Worm (Caenorhabditis elegans) whole organism, L2 larva: ENCODE measurements around the gene plp-2.

Source experiments
- C34F6.9 ChIP-seq: fragments of 150-350 bp; optimal IDR thresholded peaks from 2 replicates; lab custom pipeline; 2014; ENCODE audit warnings: missing biosample characterization, missing genetic modification characterization
- F13H6.1 ChIP-seq: sonication (generic microtip); optimal IDR thresholded peaks from 2 replicates; lab custom pipeline; 2016; ENCODE audit warnings: missing genetic modification characterization, missing compliant biosample characterization
- Y55F3AM.14 ChIP-seq: fragments of 200-800 bp; sonication (Bioruptor generic); optimal IDR thresholded peaks from 2 replicates; lab custom pipeline; 2018; ENCODE audit warnings: mild to moderate bottlenecking, missing genetic modification characterization, missing compliant biosample characterization
- ZK546.5 ChIP-seq: sonication (generic microtip); optimal IDR thresholded peaks from 2 replicates; lab custom pipeline; 2017; ENCODE audit warnings: missing biosample characterization, missing genetic modification characterization
- alr-1 ChIP-seq: fragments of 150-350 bp; optimal IDR thresholded peaks from 2 replicates; lab custom pipeline; 2014; ENCODE audit warnings: missing biosample characterization, missing genetic modification characterization
- ama-1 ChIP-seq: fragments of 150-350 bp; optimal IDR thresholded peaks from 2 replicates; lab custom pipeline; 2018; ENCODE audit warnings: inconsistent platforms
- blmp-1 ChIP-seq: sonication (generic microtip); optimal IDR thresholded peaks from 2 replicates; lab custom pipeline; 2017; ENCODE audit warnings: missing genetic modification characterization, mild to moderate bottlenecking, missing compliant biosample characterization, antibody characterized with exemption, moderate library complexity; ENCODE audit not compliant: insufficient read depth
- ceh-16 ChIP-seq: fragments of 150-350 bp; optimal IDR thresholded peaks from 2 replicates; lab custom pipeline; 2014; ENCODE audit warnings: missing biosample characterization, missing genetic modification characterization
- ceh-82 ChIP-seq: fragments of 150-350 bp; optimal IDR thresholded peaks from 2 replicates; lab custom pipeline; 2014; ENCODE audit warnings: missing biosample characterization, missing genetic modification characterization
- crh-2 ChIP-seq: sonication (generic microtip); optimal IDR thresholded peaks from 2 replicates; lab custom pipeline; 2017; ENCODE audit warnings: missing biosample characterization, missing genetic modification characterization
- egl-27 ChIP-seq: sonication (generic microtip); optimal IDR thresholded peaks from 3 replicates; lab custom pipeline; 2017; ENCODE audit warnings: missing biosample characterization, missing genetic modification reagents, missing genetic modification characterization
- elt-1 ChIP-seq: fragments of 150-350 bp; optimal IDR thresholded peaks from 2 replicates; lab custom pipeline; 2014; ENCODE audit warnings: missing biosample characterization, missing genetic modification characterization
- elt-3 ChIP-seq: sonication (generic microtip); optimal IDR thresholded peaks from 2 replicates; lab custom pipeline; 2017; ENCODE audit warnings: missing biosample characterization, missing genetic modification characterization
- fos-1 ChIP-seq: fragments of 150-350 bp; optimal IDR thresholded peaks from 2 replicates; lab custom pipeline; 2014; ENCODE audit warnings: missing biosample characterization, missing genetic modification characterization
- gmeb-1 ChIP-seq: fragments of 150-350 bp; optimal IDR thresholded peaks from 2 replicates; lab custom pipeline; 2014; ENCODE audit warnings: missing biosample characterization, missing genetic modification characterization
- lin-11 ChIP-seq: fragments of 150-350 bp; sonication (generic microtip); optimal IDR thresholded peaks from 2 replicates; lab custom pipeline; 2014; ENCODE audit warnings: missing biosample characterization, missing genetic modification characterization, inconsistent platforms, mixed read lengths
- lin-13 ChIP-seq: fragments of 150-350 bp; optimal IDR thresholded peaks from 2 replicates; lab custom pipeline; 2014; ENCODE audit warnings: missing biosample characterization, missing genetic modification reagents, missing genetic modification characterization
- lin-39 ChIP-seq: fragments of 150-350 bp; optimal IDR thresholded peaks from 2 replicates; lab custom pipeline; 2014; ENCODE audit warnings: missing biosample characterization, missing genetic modification reagents, missing genetic modification characterization
- lsy-2 ChIP-seq, 2 experiments: fragments of 150-350 bp in 1 of 2; sonication (generic microtip) in 1 of 2; optimal IDR thresholded peaks; 2 replicates each; lab custom pipeline; 2014 to 2017; ENCODE audit warnings: missing biosample characterization in 2 of 2, missing genetic modification characterization in 2 of 2
- mbf-1 ChIP-seq: sonication (generic microtip); optimal IDR thresholded peaks from 2 replicates; lab custom pipeline; 2017; ENCODE audit warnings: missing biosample characterization, missing genetic modification characterization
- mdl-1 ChIP-seq, 2 experiments: fragments of 150-350 bp in 1 of 2; sonication (generic microtip) in 1 of 2; optimal IDR thresholded peaks; 2 replicates each; lab custom pipeline; 2017; ENCODE audit warnings: missing biosample characterization in 2 of 2, missing genetic modification characterization in 2 of 2
- nhr-10 ChIP-seq: sonication (generic microtip); optimal IDR thresholded peaks from 2 replicates; lab custom pipeline; 2017; ENCODE audit warnings: missing biosample characterization, missing genetic modification characterization
- nhr-11 ChIP-seq: fragments of 150-350 bp; optimal IDR thresholded peaks from 2 replicates; lab custom pipeline; 2014; ENCODE audit warnings: missing biosample characterization, missing genetic modification characterization
- nhr-12 ChIP-seq: fragments of 150-350 bp; optimal IDR thresholded peaks from 2 replicates; lab custom pipeline; 2014; ENCODE audit warnings: missing biosample characterization, missing genetic modification characterization
- nhr-129 ChIP-seq: fragments of 150-350 bp; optimal IDR thresholded peaks from 2 replicates; lab custom pipeline; 2014; ENCODE audit warnings: missing biosample characterization, missing genetic modification characterization
- nhr-21 ChIP-seq: fragments of 150-350 bp; optimal IDR thresholded peaks from 2 replicates; lab custom pipeline; 2014; ENCODE audit warnings: missing biosample characterization, missing genetic modification characterization
- nhr-23 ChIP-seq: fragments of 150-350 bp; optimal IDR thresholded peaks from 2 replicates; lab custom pipeline; 2014; ENCODE audit warnings: missing biosample characterization, missing genetic modification reagents, missing genetic modification characterization
- nhr-237 ChIP-seq: fragments of 150-350 bp; optimal IDR thresholded peaks from 2 replicates; lab custom pipeline; 2014; ENCODE audit warnings: missing biosample characterization, missing genetic modification characterization
- nhr-25 ChIP-seq: fragments of 150-350 bp; sonication (generic microtip); optimal IDR thresholded peaks from 3 replicates; lab custom pipeline; 2014; ENCODE audit warnings: missing biosample characterization, missing genetic modification characterization
- nhr-6 ChIP-seq: fragments of 150-350 bp; optimal IDR thresholded peaks from 2 replicates; lab custom pipeline; 2014; ENCODE audit warnings: missing biosample characterization, missing genetic modification characterization
- nhr-77 ChIP-seq: fragments of 150-350 bp; optimal IDR thresholded peaks from 2 replicates; lab custom pipeline; 2014; ENCODE audit warnings: missing biosample characterization, missing genetic modification characterization
- peb-1 ChIP-seq: fragments of 150-350 bp; optimal IDR thresholded peaks from 2 replicates; lab custom pipeline; 2014; ENCODE audit warnings: missing biosample characterization, missing genetic modification characterization
- sem-4 ChIP-seq: fragments of 150-350 bp; optimal IDR thresholded peaks from 2 replicates; lab custom pipeline; 2014; ENCODE audit warnings: missing biosample characterization, missing genetic modification reagents, missing genetic modification characterization
- skn-1 ChIP-seq: sonication (generic microtip); optimal IDR thresholded peaks from 2 replicates; lab custom pipeline; 2017; ENCODE audit warnings: missing biosample characterization, missing genetic modification characterization
- sma-3 ChIP-seq: sonication (generic microtip); optimal IDR thresholded peaks from 2 replicates; lab custom pipeline; 2016; ENCODE audit warnings: missing genetic modification reagents, missing genetic modification characterization, missing compliant biosample characterization
- sma-9 ChIP-seq, 2 experiments: fragments of 150-350 bp in 1 of 2; sonication (generic microtip) in 1 of 2; optimal IDR thresholded peaks; 2 replicates each; lab custom pipeline; 2014 to 2016; ENCODE audit warnings: missing genetic modification characterization in 2 of 2, mild to moderate bottlenecking in 1 of 2, missing biosample characterization in 1 of 2, missing compliant biosample characterization in 1 of 2, missing genetic modification reagents in 1 of 2, moderate library complexity in 1 of 2
- snpc-4 ChIP-seq: fragments of 150-350 bp; optimal IDR thresholded peaks from 2 replicates; lab custom pipeline; 2014; ENCODE audit warnings: missing biosample characterization, missing genetic modification characterization
- unc-39 ChIP-seq: fragments of 150-350 bp; optimal IDR thresholded peaks from 2 replicates; lab custom pipeline; 2014; ENCODE audit warnings: missing biosample characterization, missing genetic modification characterization
- unc-55 ChIP-seq: fragments of 150-350 bp; sonication (generic microtip); optimal IDR thresholded peaks from 3 replicates; lab custom pipeline; 2014; ENCODE audit warnings: missing biosample characterization, missing genetic modification reagents, missing genetic modification characterization
- unc-62 ChIP-seq: fragments of 150-350 bp; optimal IDR thresholded peaks from 2 replicates; lab custom pipeline; 2014; ENCODE audit warnings: missing biosample characterization, missing genetic modification reagents, missing genetic modification characterization
- zag-1 ChIP-seq: fragments of 150-350 bp; optimal IDR thresholded peaks from 2 replicates; lab custom pipeline; 2014; ENCODE audit warnings: missing biosample characterization, missing genetic modification characterization
- ztf-1 ChIP-seq: fragments of 200-800 bp; sonication (Bioruptor generic); conservative IDR thresholded peaks from 2 replicates; pipeline ENCODE4 v1.3.6; 2022; ENCODE audit warnings: missing genetic modification characterization, missing compliant biosample characterization
- ztf-4 ChIP-seq: fragments of 150-350 bp; optimal IDR thresholded peaks from 2 replicates; lab custom pipeline; 2014; ENCODE audit warnings: missing biosample characterization, missing genetic modification characterization

plp-2 gene

ce11 chrX:14983274-14983673 lies 670 bp upstream of the plp-2 start, which contains the start of gene rbg-1:
TSS of gene rbg-1 (plus strand) at chrX:14983533.
- peak; percentile 66 for TF ChIP-seq lin-11 (tag; lab: Kevin White, UChicago)
- TF ChIP-seq zag-1 = peak; percentile 23
- peak; percentile 61 for TF ChIP-seq nhr-25
- TF ChIP-seq sma-9 (GFP tag; optimal IDR thresholded peaks at IDR 0.05; lab: Kevin White, UChicago) = peak; percentile 64
- no peak for TF ChIP-seq sma-9 (tag; optimal IDR thresholded peaks at IDR 0.05; lab: Kevin White, UChicago)
- TF ChIP-seq snpc-4 = peak; percentile 56
- TF ChIP-seq ama-1 (lab: Kevin White, UChicago) = no peak
- peak; percentile 21 for TF ChIP-seq ztf-4 (tag; lab: Kevin White, UChicago)
- peak; percentile 52 for TF ChIP-seq gmeb-1 (tag; lab: Kevin White, UChicago)
- TF ChIP-seq peb-1 (tag; lab: Kevin White, UChicago) = no peak
- TF ChIP-seq lsy-2 (tag; optimal IDR thresholded peaks at IDR 0.05; lab: Kevin White, UChicago) = peak; percentile 33 to 75
- TF ChIP-seq alr-1 (tag; lab: Kevin White, UChicago) = no peak
- TF ChIP-seq lin-13 (GFP tag; lab: Kevin White, UChicago) = peak; percentile 75
- TF ChIP-seq sem-4 (tag; lab: Kevin White, UChicago) = peak; percentile 18
- TF ChIP-seq nhr-11 (tag; lab: Kevin White, UChicago) = no peak
- TF ChIP-seq nhr-77 (tag; lab: Kevin White, UChicago) = no peak
- TF ChIP-seq ceh-82 (tag; lab: Kevin White, UChicago) = no peak
- no peak for TF ChIP-seq unc-62 (GFP tag; lab: Kevin White, UChicago)
- peak; percentile 48 for TF ChIP-seq F13H6.1
- TF ChIP-seq nhr-6 (tag; lab: Kevin White, UChicago) = peak; percentile 64
- peak; percentile 96 for TF ChIP-seq crh-2 (tag; lab: Kevin White, UChicago)
- peak; percentile 72 for TF ChIP-seq unc-55 (GFP tag; lab: Kevin White, UChicago)
- no peak for TF ChIP-seq elt-3 (tag; lab: Kevin White, UChicago)
- TF ChIP-seq nhr-21 (tag; lab: Kevin White, UChicago) = peak; percentile 30
- TF ChIP-seq nhr-129 = peak; percentile 92
- TF ChIP-seq mdl-1 (tag; optimal IDR thresholded peaks at IDR 0.05; lab: Kevin White, UChicago) = peak in 1 of 2 experiments; percentile 28
- peak; percentile 93 for TF ChIP-seq C34F6.9 (tag; lab: Kevin White, UChicago)
- TF ChIP-seq fos-1 (tag; lab: Kevin White, UChicago) = peak; percentile 79
- peak; percentile 59 for TF ChIP-seq sma-3 (GFP tag; lab: Kevin White, UChicago)

- no peak for TF ChIP-seq nhr-11 (tag; lab: Kevin White, UChicago)
- no peak for TF ChIP-seq peb-1 (tag; lab: Kevin White, UChicago)
- no peak for TF ChIP-seq blmp-1 (tag; lab: Kevin White, UChicago)
- no peak for TF ChIP-seq snpc-4
- no peak for TF ChIP-seq C34F6.9 (tag; lab: Kevin White, UChicago)
- no peak for TF ChIP-seq ZK546.5 (tag; lab: Kevin White, UChicago)
- no peak for TF ChIP-seq nhr-12 (tag; lab: Kevin White, UChicago)
- TF ChIP-seq unc-62 (GFP tag; lab: Kevin White, UChicago) = no peak
- no peak for TF ChIP-seq mbf-1 (tag; lab: Kevin White, UChicago)
- no peak for TF ChIP-seq ama-1 (lab: Kevin White, UChicago)
- TF ChIP-seq Y55F3AM.14 (GFP tag; lab: Kevin White, UChicago) = no peak
- no peak for TF ChIP-seq unc-55 (GFP tag; lab: Kevin White, UChicago)
- no peak for TF ChIP-seq nhr-10
- TF ChIP-seq ztf-4 (tag; lab: Kevin White, UChicago) = no peak
- no peak for TF ChIP-seq lin-39 (tag; lab: Kevin White, UChicago)
- TF ChIP-seq unc-39 (tag; lab: Kevin White, UChicago) = no peak
- no peak for TF ChIP-seq nhr-237 (tag; lab: Kevin White, UChicago)
Observed at ce11 chrX:14979388-14979787, 3.2 kb downstream of the plp-2 start, which contains the start of gene emre-1. TSS of gene emre-1 (plus strand) at chrX:14979688.

ce11 chrX:14978756-14979155 lies 3.8 kb downstream of the plp-2 start:
- no peak for TF ChIP-seq gmeb-1 (tag; lab: Kevin White, UChicago)
- TF ChIP-seq elt-3 (tag; lab: Kevin White, UChicago) = no peak
- TF ChIP-seq lsy-2 (tag; optimal IDR thresholded peaks at IDR 0.05; lab: Kevin White, UChicago) = peak in 1 of 2 experiments; percentile 64
- no peak for TF ChIP-seq zag-1
- no peak for TF ChIP-seq lin-39 (tag; lab: Kevin White, UChicago)
- peak; percentile 51 for TF ChIP-seq nhr-25
- TF ChIP-seq blmp-1 (tag; lab: Kevin White, UChicago) = no peak
- peak; percentile 27 for TF ChIP-seq sma-3 (GFP tag; lab: Kevin White, UChicago)
- no peak for TF ChIP-seq unc-62 (GFP tag; lab: Kevin White, UChicago)
- no peak for TF ChIP-seq nhr-77 (tag; lab: Kevin White, UChicago)
- no peak for TF ChIP-seq alr-1 (tag; lab: Kevin White, UChicago)
- no peak for TF ChIP-seq sem-4 (tag; lab: Kevin White, UChicago)
- TF ChIP-seq snpc-4 = no peak
- no peak for TF ChIP-seq Y55F3AM.14 (GFP tag; lab: Kevin White, UChicago)
- TF ChIP-seq ztf-1 = no peak
- TF ChIP-seq unc-55 (GFP tag; lab: Kevin White, UChicago) = peak; percentile 20
- TF ChIP-seq elt-1 (tag; lab: Kevin White, UChicago) = no peak
- TF ChIP-seq nhr-12 (tag; lab: Kevin White, UChicago) = no peak
- TF ChIP-seq sma-9 (GFP tag; optimal IDR thresholded peaks at IDR 0.05; lab: Kevin White, UChicago) = peak; percentile 50
- TF ChIP-seq sma-9 (tag; optimal IDR thresholded peaks at IDR 0.05; lab: Kevin White, UChicago) = no peak
- TF ChIP-seq mdl-1 (tag; optimal IDR thresholded peaks at IDR 0.05; lab: Kevin White, UChicago) = no peak
- no peak for TF ChIP-seq egl-27
- TF ChIP-seq nhr-23 (tag; lab: Kevin White, UChicago) = no peak
- TF ChIP-seq nhr-129 = peak; percentile 55
- TF ChIP-seq lin-13 (GFP tag; lab: Kevin White, UChicago) = peak; percentile 0
- no peak for TF ChIP-seq skn-1 (tag; lab: Kevin White, UChicago)
- no peak for TF ChIP-seq nhr-237 (tag; lab: Kevin White, UChicago)
- TF ChIP-seq ceh-82 (tag; lab: Kevin White, UChicago) = no peak
- TF ChIP-seq ceh-16 (tag; lab: Kevin White, UChicago) = no peak
- no peak for TF ChIP-seq fos-1 (tag; lab: Kevin White, UChicago)
- no peak for TF ChIP-seq peb-1 (tag; lab: Kevin White, UChicago)
- TF ChIP-seq F13H6.1 = peak; percentile 44
